Worm (Caenorhabditis elegans) whole organism, L3 larva: ENCODE results near the gene R155.3.

Source experiments
- R02D3.7 ChIP-seq: fragments of 150-350 bp; optimal IDR thresholded peaks from 2 replicates; lab custom pipeline; 2014; ENCODE audit warnings: missing biosample characterization, missing genetic modification characterization
- ZK546.5 ChIP-seq: sonication (generic microtip); optimal IDR thresholded peaks from 2 replicates; lab custom pipeline; 2017; ENCODE audit warnings: missing biosample characterization, missing genetic modification characterization
- aly-2 ChIP-seq: fragments of 150-350 bp; optimal IDR thresholded peaks from 2 replicates; lab custom pipeline; 2014; ENCODE audit warnings: missing biosample characterization, missing genetic modification characterization
- ama-1 ChIP-seq: fragments of 150-350 bp; optimal IDR thresholded peaks from 2 replicates; lab custom pipeline; 2018
- ceh-16 ChIP-seq: sonication (generic microtip); optimal IDR thresholded peaks from 2 replicates; lab custom pipeline; 2017; ENCODE audit warnings: missing biosample characterization, missing genetic modification characterization
- ceh-28 ChIP-seq: fragments of 150-350 bp; optimal IDR thresholded peaks from 2 replicates; lab custom pipeline; 2014; ENCODE audit warnings: missing biosample characterization, missing genetic modification reagents, missing genetic modification characterization
- ceh-82 ChIP-seq: fragments of 150-350 bp; optimal IDR thresholded peaks from 2 replicates; lab custom pipeline; 2014; ENCODE audit warnings: missing biosample characterization, missing genetic modification characterization
- ceh-9 ChIP-seq: sonication (generic microtip); optimal IDR thresholded peaks from 2 replicates; lab custom pipeline; 2018; ENCODE audit warnings: missing biosample characterization, missing genetic modification characterization
- daf-12 ChIP-seq: fragments of 150-350 bp; optimal IDR thresholded peaks from 2 replicates; lab custom pipeline; 2014; ENCODE audit warnings: missing biosample characterization, missing genetic modification reagents, missing genetic modification characterization
- egl-27 ChIP-seq: sonication (generic microtip); optimal IDR thresholded peaks from 4 replicates; lab custom pipeline; 2017; ENCODE audit warnings: missing biosample characterization, missing genetic modification reagents, missing genetic modification characterization
- egl-5 ChIP-seq: fragments of 150-350 bp; optimal IDR thresholded peaks from 2 replicates; lab custom pipeline; 2017; ENCODE audit warnings: missing biosample characterization, missing genetic modification reagents, missing genetic modification characterization, inconsistent platforms
- elt-1 ChIP-seq: fragments of 150-350 bp; optimal IDR thresholded peaks from 2 replicates; lab custom pipeline; 2014; ENCODE audit warnings: missing biosample characterization, missing genetic modification characterization
- elt-2 ChIP-seq: sonication (generic microtip); optimal IDR thresholded peaks from 2 replicates; lab custom pipeline; 2016; ENCODE audit warnings: missing genetic modification reagents, mild to moderate bottlenecking, missing genetic modification characterization, missing compliant biosample characterization
- elt-3 ChIP-seq, 3 experiments: fragments of 150-350 bp in 1 of 3; sonication (generic microtip) in 2 of 3; optimal IDR thresholded peaks; 2 replicates in 2 of 3; 4 replicates in 1 of 3; lab custom pipeline; 2014 to 2017; ENCODE audit warnings: missing biosample characterization in 3 of 3, missing genetic modification characterization in 3 of 3
- eor-1 ChIP-seq, 2 experiments: fragments of 150-350 bp; optimal IDR thresholded peaks; 2 replicates each; lab custom pipeline; 2014 to 2018; ENCODE audit warnings: missing biosample characterization in 2 of 2, missing genetic modification characterization in 2 of 2
- fkh-10 ChIP-seq: sonication (generic microtip); optimal IDR thresholded peaks from 2 replicates; lab custom pipeline; 2017; ENCODE audit warnings: missing biosample characterization, missing genetic modification reagents, missing genetic modification characterization
- fkh-2 ChIP-seq: fragments of 150-350 bp; optimal IDR thresholded peaks from 2 replicates; lab custom pipeline; 2014; ENCODE audit warnings: missing biosample characterization, missing genetic modification reagents, missing genetic modification characterization
- fos-1 ChIP-seq: fragments of 150-350 bp; optimal IDR thresholded peaks from 2 replicates; lab custom pipeline; 2014; ENCODE audit warnings: missing biosample characterization, missing genetic modification characterization
- hmg-11 ChIP-seq: sonication (generic microtip); optimal IDR thresholded peaks from 2 replicates; lab custom pipeline; 2016; ENCODE audit warnings: missing genetic modification characterization, missing compliant biosample characterization
- jun-1 ChIP-seq: fragments of 150-350 bp; optimal IDR thresholded peaks from 2 replicates; lab custom pipeline; 2014; ENCODE audit warnings: missing biosample characterization, missing genetic modification reagents, missing genetic modification characterization
- lin-15B ChIP-seq: fragments of 150-350 bp; optimal IDR thresholded peaks from 2 replicates; lab custom pipeline; 2014; ENCODE audit warnings: missing biosample characterization, missing genetic modification characterization
- lin-39 ChIP-seq: fragments of 150-350 bp; optimal IDR thresholded peaks from 2 replicates; lab custom pipeline; 2018; ENCODE audit warnings: missing biosample characterization, missing genetic modification reagents, missing genetic modification characterization
- lsy-12 ChIP-seq: sonication (generic microtip); optimal IDR thresholded peaks from 2 replicates; lab custom pipeline; 2016; ENCODE audit warnings: mild to moderate bottlenecking, missing genetic modification characterization, missing compliant biosample characterization
- mdl-1 ChIP-seq: fragments of 150-350 bp; optimal IDR thresholded peaks from 2 replicates; lab custom pipeline; 2014; ENCODE audit warnings: missing biosample characterization, missing genetic modification characterization
- mml-1 ChIP-seq: fragments of 150-350 bp; sonication (generic microtip); optimal IDR thresholded peaks from 3 replicates; lab custom pipeline; 2014; ENCODE audit warnings: missing biosample characterization, missing genetic modification characterization
- nfya-1 ChIP-seq: sonication (generic microtip); optimal IDR thresholded peaks from 2 replicates; lab custom pipeline; 2017; ENCODE audit warnings: missing genetic modification characterization, mild to moderate bottlenecking, missing compliant biosample characterization, antibody characterized with exemption, moderate library complexity; ENCODE audit not compliant: insufficient read depth
- nhr-11 ChIP-seq: fragments of 150-350 bp; optimal IDR thresholded peaks from 2 replicates; lab custom pipeline; 2014; ENCODE audit warnings: missing biosample characterization, missing genetic modification characterization
- nhr-12 ChIP-seq: fragments of 150-350 bp; optimal IDR thresholded peaks from 2 replicates; lab custom pipeline; 2014; ENCODE audit warnings: missing biosample characterization, missing genetic modification characterization
- nhr-23 ChIP-seq: fragments of 150-350 bp; optimal IDR thresholded peaks from 2 replicates; lab custom pipeline; 2014; ENCODE audit warnings: missing biosample characterization, missing genetic modification reagents, missing genetic modification characterization
- nhr-237 ChIP-seq: fragments of 150-350 bp; optimal IDR thresholded peaks from 2 replicates; lab custom pipeline; 2014; ENCODE audit warnings: missing biosample characterization, missing genetic modification characterization
- nhr-25 ChIP-seq: sonication (generic microtip); optimal IDR thresholded peaks from 2 replicates; lab custom pipeline; 2017; ENCODE audit warnings: missing biosample characterization, missing genetic modification characterization
- nhr-28 ChIP-seq: fragments of 150-350 bp; optimal IDR thresholded peaks from 2 replicates; lab custom pipeline; 2014; ENCODE audit warnings: missing biosample characterization, missing genetic modification characterization
- nhr-43 ChIP-seq: sonication (generic microtip); optimal IDR thresholded peaks from 2 replicates; lab custom pipeline; 2016; ENCODE audit warnings: mild to moderate bottlenecking, missing genetic modification characterization, missing compliant biosample characterization; ENCODE audit not compliant: poor library complexity, severe bottlenecking
- nhr-67 ChIP-seq: fragments of 150-350 bp; optimal IDR thresholded peaks from 2 replicates; lab custom pipeline; 2014; ENCODE audit warnings: missing biosample characterization, missing genetic modification characterization
- nhr-76 ChIP-seq: fragments of 150-350 bp; sonication (generic microtip); optimal IDR thresholded peaks from 5 replicates; lab custom pipeline; 2014; ENCODE audit warnings: missing biosample characterization, missing genetic modification characterization
- nhr-77 ChIP-seq: fragments of 150-350 bp; optimal IDR thresholded peaks from 2 replicates; lab custom pipeline; 2014; ENCODE audit warnings: missing biosample characterization, missing genetic modification characterization
- pha-4 ChIP-seq: fragments of 150-350 bp; optimal IDR thresholded peaks from 2 replicates; lab custom pipeline; 2014; ENCODE audit warnings: missing biosample characterization, missing genetic modification reagents, missing genetic modification characterization
- pqm-1 ChIP-seq: fragments of 150-350 bp; optimal IDR thresholded peaks from 2 replicates; lab custom pipeline; 2017; ENCODE audit warnings: missing biosample characterization, missing genetic modification characterization, inconsistent platforms
- sea-2 ChIP-seq: fragments of 150-350 bp; sonication (generic microtip); optimal IDR thresholded peaks from 4 replicates; lab custom pipeline; 2014; ENCODE audit warnings: missing biosample characterization, missing genetic modification reagents, missing genetic modification characterization
- skn-1 ChIP-seq: fragments of 150-350 bp; optimal IDR thresholded peaks from 2 replicates; lab custom pipeline; 2014; ENCODE audit warnings: missing biosample characterization, missing genetic modification characterization
- snpc-4 ChIP-seq: fragments of 150-350 bp; optimal IDR thresholded peaks from 2 replicates; lab custom pipeline; 2014; ENCODE audit warnings: missing biosample characterization, missing genetic modification characterization
- tbx-2 ChIP-seq: sonication (generic microtip); optimal IDR thresholded peaks from 2 replicates; lab custom pipeline; 2016; ENCODE audit warnings: mild to moderate bottlenecking, missing genetic modification characterization, missing compliant biosample characterization
- unc-39 ChIP-seq: sonication (generic microtip); optimal IDR thresholded peaks from 4 replicates; lab custom pipeline; 2017; ENCODE audit warnings: missing biosample characterization, missing genetic modification characterization
- unc-62 ChIP-seq: fragments of 150-350 bp; sonication (generic microtip); optimal IDR thresholded peaks from 4 replicates; lab custom pipeline; 2014; ENCODE audit warnings: missing biosample characterization, missing genetic modification reagents, missing genetic modification characterization
- zag-1 ChIP-seq: fragments of 150-350 bp; optimal IDR thresholded peaks from 2 replicates; lab custom pipeline; 2014; ENCODE audit warnings: missing biosample characterization, missing genetic modification characterization
- ztf-11 ChIP-seq: fragments of 150-350 bp; optimal IDR thresholded peaks from 2 replicates; lab custom pipeline; 2014; ENCODE audit warnings: missing biosample characterization, missing genetic modification characterization
- ztf-4 ChIP-seq: fragments of 150-350 bp; optimal IDR thresholded peaks from 2 replicates; lab custom pipeline; 2014; ENCODE audit warnings: missing biosample characterization, missing genetic modification characterization

Gene R155.3

DNA sequence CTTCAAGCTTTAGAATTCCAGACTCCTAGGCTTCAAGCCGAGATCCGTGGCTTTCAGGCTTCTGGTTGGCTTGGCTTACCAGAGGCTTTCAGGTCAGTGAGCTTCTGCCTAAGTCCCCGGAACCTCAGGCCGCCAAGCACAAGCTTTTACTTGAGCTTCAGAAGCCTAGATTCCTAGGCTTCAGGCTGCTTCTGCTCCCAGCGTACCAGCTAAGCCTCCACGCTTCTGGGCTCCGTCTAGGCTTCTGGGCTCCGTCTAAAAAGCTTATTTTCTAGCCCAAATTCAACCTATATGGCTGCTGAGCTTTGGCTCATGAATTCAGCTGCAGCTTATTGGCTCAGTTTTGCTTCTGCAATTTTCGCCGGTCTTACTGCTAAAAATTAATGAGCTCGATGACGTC is 50.8 kb downstream of the R155.3 start:
- no peak for TF ChIP-seq unc-62 (GFP tag; lab: Kevin White, UChicago)
- TF ChIP-seq ZK546.5 (tag; lab: Kevin White, UChicago): no peak
- TF ChIP-seq, all 47 proteins: peak for 0

- TF ChIP-seq elt-3 (tag; optimal IDR thresholded peaks at IDR 0.05; lab: Kevin White, UChicago) (peak; percentile 29 to 87 (median 60)), tbx-2 (tag; lab: Kevin White, UChicago) (peak; percentile 96), sea-2 (GFP tag; lab: Kevin White, UChicago) (peak; percentile 53), nhr-11 (tag; lab: Kevin White, UChicago) (peak; percentile 94), elt-2 (tag; lab: Kevin White, UChicago) (peak; percentile 97), elt-1 (tag; lab: Kevin White, UChicago) (peak; percentile 89), unc-62 (GFP tag; lab: Kevin White, UChicago) (peak; percentile 99), eor-1 (tag; optimal IDR thresholded peaks at IDR 0.05; lab: Kevin White, UChicago) (peak in 1 of 2 experiments; percentile 25), nhr-23 (tag; lab: Kevin White, UChicago) (peak; percentile 99), lin-39 (peak; percentile 94), ztf-11 (tag; lab: Kevin White, UChicago) (no peak), nhr-76 (peak; percentile 55), aly-2 (peak; percentile 59), nhr-12 (no peak), nhr-77 (tag; lab: Kevin White, UChicago) (peak; percentile 80), nfya-1 (tag; lab: Kevin White, UChicago) (peak; percentile 96), pqm-1 (tag; lab: Kevin White, UChicago) (peak; percentile 97), unc-39 (tag; lab: Kevin White, UChicago) (peak; percentile 70), ceh-82 (tag; lab: Kevin White, UChicago) (peak; percentile 92), nhr-237 (no peak), nhr-28 (tag; lab: Kevin White, UChicago) (peak; percentile 65), mml-1 (tag; lab: Kevin White, UChicago) (no peak), nhr-25 (peak; percentile 99), ceh-16 (tag; lab: Kevin White, UChicago) (no peak), lsy-12 (tag; lab: Kevin White, UChicago) (peak; percentile 93), fkh-2 (tag; lab: Kevin White, UChicago) (peak; percentile 3), egl-27 (tag; lab: Kevin White, UChicago) (peak; percentile 98), pha-4 (peak; percentile 99), ceh-9 (tag; lab: Kevin White, UChicago) (no peak), zag-1 (tag; lab: Kevin White, UChicago) (peak; percentile 89), ZK546.5 (tag; lab: Kevin White, UChicago) (no peak), ztf-4 (tag; lab: Kevin White, UChicago) (peak; percentile 61), snpc-4 (tag; lab: Kevin White, UChicago) (peak; percentile 59), lin-15B (tag; lab: Kevin White, UChicago) (peak; percentile 58), egl-5 (peak; percentile 88), hmg-11 (peak; percentile 96), jun-1 (peak; percentile 98), daf-12 (tag; lab: Kevin White, UChicago) (peak; percentile 75), mdl-1 (tag; lab: Kevin White, UChicago) (peak; percentile 93), skn-1 (tag; lab: Kevin White, UChicago) (peak; percentile 96), ceh-28 (peak; percentile 92), nhr-67 (tag; lab: Kevin White, UChicago) (no peak), fkh-10 (GFP tag; lab: Kevin White, UChicago) (peak; percentile 61), fos-1 (tag; lab: Kevin White, UChicago) (peak; percentile 87), ama-1 (peak; percentile 56), nhr-43 (peak; percentile 99), R02D3.7 (tag; lab: Kevin White, UChicago) (peak; percentile 80)
Observed at ce11 chrIII:1925048-1925537, 51.4 kb downstream of the R155.3 start.
